Fruit fly (Drosophila melanogaster) whole organism, wandering third instar larva: ENCODE data around the gene RpL7-like.

ENCODE experiments used
- Hr78 ChIP-seq: fragments of >200 bp; optimal IDR thresholded peaks from 2 replicates; lab custom pipeline; 2017; ENCODE audit warnings: missing biosample characterization, missing genetic modification characterization
- Myc ChIP-seq: fragments of >200 bp; optimal IDR thresholded peaks from 2 replicates; lab custom pipeline; 2017
- Vsx2 ChIP-seq: fragments of 200-300, 225-300 bp; sonication (Bioruptor generic); optimal IDR thresholded peaks from 2 replicates; lab custom pipeline; 2018; ENCODE audit warnings: missing biosample characterization, missing genetic modification characterization; ENCODE audit not compliant: partially characterized antibody
- br ChIP-seq: fragments of 200-800 bp; sonication (Bioruptor generic); optimal IDR thresholded peaks from 2 replicates; lab custom pipeline; 2016; ENCODE audit warnings: missing biosample characterization, missing genetic modification characterization
- brk ChIP-seq: fragments of 200-800 bp; sonication (Bioruptor generic); optimal IDR thresholded peaks from 2 replicates; lab custom pipeline; 2016; ENCODE audit warnings: missing biosample characterization, mild to moderate bottlenecking, missing genetic modification characterization
- pan ChIP-seq: fragments of >200 bp; optimal IDR thresholded peaks from 2 replicates; lab custom pipeline; 2017
- psq ChIP-seq: fragments of 200-800 bp; sonication (Bioruptor generic); optimal IDR thresholded peaks from 3 replicates; lab custom pipeline; 2017; ENCODE audit warnings: missing biosample characterization, mild to moderate bottlenecking, missing genetic modification characterization, moderate library complexity

dm6 chr2L:12049133-12049532, 7.0 kb upstream of the RpL7-like start, which contains the start of gene PLCXD:
- TF ChIP-seq Myc (lab: Kevin White, UChicago): no peak
- no peak for TF ChIP-seq pan (lab: Kevin White, UChicago)
- no peak for TF ChIP-seq br
- no peak for TF ChIP-seq brk (GFP tag; lab: Kevin White, UChicago)
- no peak for TF ChIP-seq Hr78
- TF ChIP-seq psq (GFP tag; lab: Kevin White, UChicago): no peak
- no peak for TF ChIP-seq Vsx2
